Worm (Caenorhabditis elegans) whole organism, midembryonic: ENCODE results near the gene his-60.
A peak's percentile ranks its signal among the peaks of the same experiment; 100 is the strongest.
"Not testable (repeated sequence)": the region's sequence is repeated elsewhere in the genome, so short reads cannot be mapped to it uniquely, and the experiment has no call there.

Experiments used
- T22C8.4 ChIP-seq: fragments of 200-800 bp; sonication (Bioruptor generic); IDR thresholded peaks from 2 replicates; pipeline ENCODE4 v1.3.6; 2022; ENCODE audit warnings: missing genetic modification characterization, missing compliant biosample characterization
- cog-1 ChIP-seq: sonication (generic microtip); optimal IDR thresholded peaks from 2 replicates; lab custom pipeline; 2016; ENCODE audit warnings: missing genetic modification characterization, missing compliant biosample characterization
- flt-1 ChIP-seq: fragments of 200-800 bp; sonication (Bioruptor generic); IDR thresholded peaks from 2 replicates; pipeline ENCODE4 v1.3.6; 2022; ENCODE audit warnings: missing genetic modification characterization, missing compliant biosample characterization
- med-1 ChIP-seq: sonication (generic microtip); optimal IDR thresholded peaks from 2 replicates; lab custom pipeline; 2017; ENCODE audit warnings: missing genetic modification characterization, mild to moderate bottlenecking, missing compliant biosample characterization, antibody characterized with exemption, missing genetic modification reagents; ENCODE audit not compliant: insufficient read depth
- tab-1 ChIP-seq: fragments of 200-800 bp; sonication (Bioruptor generic); IDR thresholded peaks from 2 replicates; pipeline ENCODE4 v1.3.6; 2022; ENCODE audit warnings: missing genetic modification characterization, missing compliant biosample characterization
- ztf-23 ChIP-seq: fragments of 200-800 bp; sonication (Bioruptor generic); IDR thresholded peaks from 2 replicates; pipeline ENCODE4 v1.3.6; 2022; ENCODE audit warnings: missing genetic modification reagents, missing genetic modification characterization, missing compliant biosample characterization

DNA sequence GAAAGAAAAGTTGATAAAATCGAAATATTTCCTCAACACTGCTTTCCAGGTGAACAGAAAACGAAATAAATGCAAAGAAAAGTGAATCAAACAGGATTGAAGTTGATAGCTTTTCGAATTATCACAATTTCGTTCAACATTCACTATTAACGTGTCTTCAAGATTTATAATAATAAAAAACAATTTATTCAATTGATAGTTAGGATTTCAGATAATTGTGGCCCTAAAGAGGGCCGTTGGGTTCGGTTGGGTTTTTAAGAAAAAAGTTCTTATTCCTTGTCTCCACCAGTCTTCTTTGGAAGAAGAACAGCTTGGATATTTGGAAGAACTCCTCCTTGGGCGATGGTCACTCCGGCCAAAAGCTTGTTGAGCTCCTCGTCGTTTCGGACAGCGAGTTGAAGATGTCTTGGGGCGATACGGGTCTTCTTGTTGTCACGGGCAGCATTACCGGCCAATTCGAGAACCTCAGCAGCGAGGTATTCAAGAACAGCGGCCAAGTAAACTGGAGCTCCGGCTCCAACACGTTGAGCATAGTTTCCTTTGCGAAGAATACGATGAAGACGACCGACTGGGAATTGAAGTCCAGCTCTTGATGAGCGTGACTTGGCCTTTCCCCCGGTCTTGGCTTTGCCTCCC, 2.1 kb downstream of the his-60 start:
- TF ChIP-seq T22C8.4 (GFP tag; lab: Robert Waterston, UW); med-1 (GFP tag; lab: Kevin White, UChicago); cog-1 (tag; lab: Kevin White, UChicago); flt-1 (GFP tag; lab: Robert Waterston, UW): not testable (repeated sequence)
- TF ChIP-seq tab-1 (GFP tag; lab: Robert Waterston, UW), result 0 out of 2 replicates have a peak, but pooled peaks have one; percentile 8
- TF ChIP-seq ztf-23 (GFP tag; lab: Robert Waterston, UW), result 0 out of 2 replicates have a peak, but pooled peaks have one; percentile 9
